Worm (Caenorhabditis elegans) whole organism, L3 larva: ENCODE data around the gene acp-2.

Experiments used
- ama-1 ChIP-seq: fragments of 150-350 bp; optimal IDR thresholded peaks from 2 replicates; lab custom pipeline; 2018
- ceh-28 ChIP-seq: fragments of 150-350 bp; optimal IDR thresholded peaks from 2 replicates; lab custom pipeline; 2014; ENCODE audit warnings: missing biosample characterization, missing genetic modification reagents, missing genetic modification characterization
- ceh-9 ChIP-seq: sonication (generic microtip); optimal IDR thresholded peaks from 2 replicates; lab custom pipeline; 2018; ENCODE audit warnings: missing biosample characterization, missing genetic modification characterization
- egl-27 ChIP-seq: sonication (generic microtip); optimal IDR thresholded peaks from 4 replicates; lab custom pipeline; 2017; ENCODE audit warnings: missing biosample characterization, missing genetic modification reagents, missing genetic modification characterization
- fkh-10 ChIP-seq: sonication (generic microtip); optimal IDR thresholded peaks from 2 replicates; lab custom pipeline; 2017; ENCODE audit warnings: missing biosample characterization, missing genetic modification reagents, missing genetic modification characterization
- fkh-2 ChIP-seq: fragments of 150-350 bp; optimal IDR thresholded peaks from 2 replicates; lab custom pipeline; 2014; ENCODE audit warnings: missing biosample characterization, missing genetic modification reagents, missing genetic modification characterization
- lin-39 ChIP-seq: fragments of 150-350 bp; optimal IDR thresholded peaks from 2 replicates; lab custom pipeline; 2018; ENCODE audit warnings: missing biosample characterization, missing genetic modification reagents, missing genetic modification characterization
- lsy-12 ChIP-seq: sonication (generic microtip); optimal IDR thresholded peaks from 2 replicates; lab custom pipeline; 2016; ENCODE audit warnings: mild to moderate bottlenecking, missing genetic modification characterization, missing compliant biosample characterization
- mdl-1 ChIP-seq: fragments of 150-350 bp; optimal IDR thresholded peaks from 2 replicates; lab custom pipeline; 2014; ENCODE audit warnings: missing biosample characterization, missing genetic modification characterization
- nfya-1 ChIP-seq: sonication (generic microtip); optimal IDR thresholded peaks from 2 replicates; lab custom pipeline; 2017; ENCODE audit warnings: missing genetic modification characterization, mild to moderate bottlenecking, missing compliant biosample characterization, antibody characterized with exemption, moderate library complexity; ENCODE audit not compliant: insufficient read depth
- nhr-237 ChIP-seq: fragments of 150-350 bp; optimal IDR thresholded peaks from 2 replicates; lab custom pipeline; 2014; ENCODE audit warnings: missing biosample characterization, missing genetic modification characterization

DNA sequence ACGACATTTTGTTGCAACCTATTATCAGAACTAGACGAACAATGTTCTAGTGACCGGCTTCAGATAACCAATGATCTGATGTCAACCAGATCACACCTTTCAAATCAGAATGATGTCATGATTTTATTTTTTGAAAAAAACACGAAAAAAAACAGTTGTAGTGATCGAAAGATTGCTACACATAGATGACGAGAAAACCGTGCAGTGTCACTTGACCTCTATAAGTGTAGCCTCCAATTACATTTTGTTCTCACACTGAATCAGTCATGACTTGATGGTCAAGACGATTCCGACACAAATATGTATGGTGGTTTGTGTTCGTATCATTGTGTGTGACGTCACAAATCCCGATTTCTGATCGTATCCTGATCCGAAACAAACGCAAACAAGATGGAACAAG is 8.2 kb upstream of the acp-2 start:
- TF ChIP-seq egl-27 (tag; lab: Kevin White, UChicago) (no peak), fkh-10 (GFP tag; lab: Kevin White, UChicago) (no peak), lin-39 (tag; lab: Kevin White, UChicago) (no peak), fkh-2 (tag; lab: Kevin White, UChicago) (no peak), nfya-1 (no peak), nhr-237 (tag; lab: Kevin White, UChicago) (no peak), ama-1 (lab: Kevin White, UChicago) (no peak), ceh-9 (tag; lab: Kevin White, UChicago) (no peak), lsy-12 (no peak), ceh-28 (tag; lab: Kevin White, UChicago) (no peak), mdl-1 (tag; lab: Kevin White, UChicago) (no peak)
